Worm (Caenorhabditis elegans) whole organism, L4 larva: ENCODE data around the gene C54E10.7.

Experiments used
- D1046.2 ChIP-seq: fragments of 200-800 bp; sonication (Bioruptor generic); IDR thresholded peaks from 2 replicates; pipeline ENCODE4 v1.3.6; 2022; ENCODE audit warnings: missing genetic modification characterization, missing compliant biosample characterization
- F37D6.2 ChIP-seq: sonication (generic microtip); optimal IDR thresholded peaks from 2 replicates; lab custom pipeline; 2016; ENCODE audit warnings: mild to moderate bottlenecking, missing genetic modification characterization, missing compliant biosample characterization
- F44E2.7 ChIP-seq: fragments of 200-800 bp; sonication (Bioruptor generic); IDR thresholded peaks from 2 replicates; pipeline ENCODE4 v2.1.2; 2022; ENCODE audit warnings: missing genetic modification characterization, missing compliant biosample characterization
- R02D3.7 ChIP-seq: fragments of 150-350 bp; sonication (generic microtip); optimal IDR thresholded peaks from 3 replicates; lab custom pipeline; 2014; ENCODE audit warnings: missing biosample characterization, missing genetic modification characterization
- Y105C5A.15 ChIP-seq: fragments of 200-800 bp; sonication (Bioruptor generic); IDR thresholded peaks from 2 replicates; pipeline ENCODE4 v1.3.6; 2022; ENCODE audit warnings: missing genetic modification characterization, missing compliant biosample characterization
- Y48G9A.11 ChIP-seq: fragments of 200-800 bp; sonication (Bioruptor generic); IDR thresholded peaks from 2 replicates; pipeline ENCODE4 v1.3.6; 2022; ENCODE audit warnings: missing genetic modification reagents, missing genetic modification characterization, missing compliant biosample characterization
- Y5F2A.4 ChIP-seq: fragments of 200-800 bp; sonication (Bioruptor generic); optimal IDR thresholded peaks from 2 replicates; lab custom pipeline; 2018; ENCODE audit warnings: mild to moderate bottlenecking, missing genetic modification characterization, missing compliant biosample characterization
- ZK546.5 ChIP-seq, 2 experiments: sonication (generic microtip); optimal IDR thresholded peaks; 2 replicates each; lab custom pipeline; 2017; ENCODE audit warnings: missing biosample characterization in 2 of 2, missing genetic modification characterization in 2 of 2
- aly-2 ChIP-seq: sonication (generic microtip); optimal IDR thresholded peaks from 2 replicates; lab custom pipeline; 2018; ENCODE audit warnings: missing biosample characterization, missing genetic modification characterization
- ceh-32 ChIP-seq: sonication (generic microtip); optimal IDR thresholded peaks from 2 replicates; lab custom pipeline; 2016; ENCODE audit warnings: mild to moderate bottlenecking, missing genetic modification characterization, missing compliant biosample characterization; ENCODE audit not compliant: poor library complexity
- ceh-44 ChIP-seq: fragments of 200-800 bp; sonication (Bioruptor generic); IDR thresholded peaks from 2 replicates; pipeline ENCODE4 v1.3.6; 2022; ENCODE audit warnings: missing genetic modification reagents, missing genetic modification characterization, missing compliant biosample characterization
- cey-2 ChIP-seq: sonication (generic microtip); optimal IDR thresholded peaks from 3 replicates; lab custom pipeline; 2017; ENCODE audit warnings: missing genetic modification characterization, mild to moderate bottlenecking, missing compliant biosample characterization, antibody characterized with exemption, borderline replicate concordance; ENCODE audit not compliant: insufficient read depth
- daf-16 ChIP-seq, 3 experiments: sonication (generic microtip); optimal IDR thresholded peaks; 2 replicates each; lab custom pipeline; 2016 to 2017; ENCODE audit warnings: missing genetic modification characterization in 3 of 3, missing genetic modification reagents in 3 of 3, mild to moderate bottlenecking in 2 of 3, missing compliant biosample characterization in 2 of 3, missing biosample characterization in 1 of 3, moderate library complexity in 1 of 3
- daf-8 ChIP-seq: fragments of 200-800 bp; sonication (Bioruptor generic); IDR thresholded peaks from 2 replicates; pipeline ENCODE4 v1.3.6; 2022; ENCODE audit warnings: missing genetic modification characterization, missing compliant biosample characterization
- dmd-6 ChIP-seq: fragments of 200-800 bp; sonication (Bioruptor generic); IDR thresholded peaks from 2 replicates; pipeline ENCODE4 v1.3.6; 2022; ENCODE audit warnings: missing genetic modification reagents, missing genetic modification characterization, missing compliant biosample characterization
- duxl-1 ChIP-seq: sonication (generic microtip); optimal IDR thresholded peaks from 2 replicates; lab custom pipeline; 2016; ENCODE audit warnings: mild to moderate bottlenecking, missing genetic modification characterization, moderate library complexity, missing compliant biosample characterization; ENCODE audit not compliant: poor library complexity
- dve-1 ChIP-seq: sonication (generic microtip); optimal IDR thresholded peaks from 2 replicates; lab custom pipeline; 2017; ENCODE audit warnings: antibody characterized with exemption, mild to moderate bottlenecking, missing genetic modification characterization, missing compliant biosample characterization; ENCODE audit not compliant: insufficient read depth
- fos-1 ChIP-seq: fragments of 150-350 bp; optimal IDR thresholded peaks from 2 replicates; lab custom pipeline; 2014; ENCODE audit warnings: missing biosample characterization, missing genetic modification characterization
- hif-1 ChIP-seq, 2 experiments: sonication (generic microtip); optimal IDR thresholded peaks; 2 replicates each; lab custom pipeline; 2016 to 2017; ENCODE audit warnings: missing compliant biosample characterization in 2 of 2, missing genetic modification characterization in 2 of 2, missing genetic modification reagents in 2 of 2, missing genotype in 2 of 2, mild to moderate bottlenecking in 1 of 2
- hlh-11 ChIP-seq: fragments of 200-800 bp; sonication (Bioruptor generic); optimal IDR thresholded peaks from 2 replicates; lab custom pipeline; 2018; ENCODE audit warnings: mild to moderate bottlenecking, missing genetic modification characterization, missing compliant biosample characterization
- hmg-1.1 ChIP-seq: fragments of 200-800 bp; sonication (Bioruptor generic); IDR thresholded peaks from 2 replicates; pipeline ENCODE4 v1.3.6; 2022; ENCODE audit warnings: missing genetic modification reagents, missing genetic modification characterization, missing compliant biosample characterization
- jun-1 ChIP-seq: fragments of 150-350 bp; optimal IDR thresholded peaks from 2 replicates; lab custom pipeline; 2014; ENCODE audit warnings: missing biosample characterization, missing genetic modification reagents, missing genetic modification characterization
- lim-7 ChIP-seq: fragments of 200-800 bp; sonication (Bioruptor generic); IDR thresholded peaks from 2 replicates; pipeline ENCODE4 v1.3.6; 2022; ENCODE audit warnings: missing genetic modification characterization, missing compliant biosample characterization
- lin-15B ChIP-seq: fragments of 150-350 bp; sonication (generic microtip); optimal IDR thresholded peaks from 3 replicates; lab custom pipeline; 2014; ENCODE audit warnings: missing biosample characterization, missing genetic modification characterization
- lir-3 ChIP-seq: sonication (generic microtip); optimal IDR thresholded peaks from 2 replicates; lab custom pipeline; 2016; ENCODE audit warnings: mild to moderate bottlenecking, missing genetic modification characterization, missing compliant biosample characterization
- madf-5 ChIP-seq, 2 experiments: fragments of 200-800 bp; sonication (Bioruptor generic); IDR thresholded peaks; 2 replicates each; pipeline ENCODE4 v1.3.6; 2022; ENCODE audit warnings: missing compliant biosample characterization in 2 of 2, missing genetic modification characterization in 2 of 2
- mep-1 ChIP-seq: fragments of 150-350 bp; sonication (generic microtip); optimal IDR thresholded peaks from 3 replicates; lab custom pipeline; 2014; ENCODE audit warnings: missing biosample characterization, missing genetic modification characterization
- mes-2 ChIP-seq: sonication (generic microtip); optimal IDR thresholded peaks from 2 replicates; lab custom pipeline; 2016; ENCODE audit warnings: missing genotype, mild to moderate bottlenecking, missing genetic modification characterization, missing compliant biosample characterization; ENCODE audit not compliant: poor library complexity, severe bottlenecking
- mxl-2 ChIP-seq: fragments of 200-800 bp; sonication (Bioruptor generic); conservative IDR thresholded peaks from 2 replicates; pipeline ENCODE4 v1.3.6; 2022; ENCODE audit warnings: missing genetic modification reagents, missing genetic modification characterization, missing compliant biosample characterization
- mxl-3 ChIP-seq: fragments of 200-800 bp; sonication (Bioruptor generic); optimal IDR thresholded peaks from 2 replicates; lab custom pipeline; 2018; ENCODE audit warnings: mild to moderate bottlenecking, missing genetic modification characterization, missing compliant biosample characterization
- nhr-28 ChIP-seq: fragments of 150-350 bp; optimal IDR thresholded peaks from 2 replicates; lab custom pipeline; 2014; ENCODE audit warnings: missing biosample characterization, missing genetic modification characterization
- nhr-48 ChIP-seq: sonication (generic microtip); optimal IDR thresholded peaks from 2 replicates; lab custom pipeline; 2016; ENCODE audit warnings: mild to moderate bottlenecking, missing genetic modification characterization, missing compliant biosample characterization
- rbr-2 ChIP-seq: sonication (generic microtip); optimal IDR thresholded peaks from 2 replicates; lab custom pipeline; 2016; ENCODE audit warnings: missing genotype, missing genetic modification characterization, missing compliant biosample characterization
- set-16 ChIP-seq: fragments of 200-800 bp; sonication (Bioruptor generic); IDR thresholded peaks from 2 replicates; pipeline ENCODE4 v1.3.6; 2022; ENCODE audit warnings: missing genetic modification reagents, missing genetic modification characterization, missing compliant biosample characterization
- tag-97 ChIP-seq: fragments of 200-800 bp; sonication (Bioruptor generic); IDR thresholded peaks from 2 replicates; pipeline ENCODE4 v1.3.6; 2022; ENCODE audit warnings: missing genetic modification characterization, missing compliant biosample characterization
- unc-130 ChIP-seq: sonication (generic microtip); optimal IDR thresholded peaks from 2 replicates; lab custom pipeline; 2016; ENCODE audit warnings: missing genetic modification reagents, missing genetic modification characterization, missing compliant biosample characterization
- vab-7 ChIP-seq: fragments of 200-800 bp; sonication (Bioruptor generic); IDR thresholded peaks from 2 replicates; pipeline ENCODE4 v1.3.6; 2022; ENCODE audit warnings: missing genetic modification reagents, missing genetic modification characterization, missing compliant biosample characterization
- zip-11 ChIP-seq: fragments of 200-800 bp; sonication (Bioruptor generic); IDR thresholded peaks from 2 replicates; pipeline ENCODE4 v1.3.6; 2022; ENCODE audit warnings: missing genetic modification characterization, missing compliant biosample characterization
- ztf-11 ChIP-seq: fragments of 150-350 bp; optimal IDR thresholded peaks from 2 replicates; lab custom pipeline; 2014; ENCODE audit warnings: missing biosample characterization, missing genetic modification characterization

C54E10.7 gene

DNA sequence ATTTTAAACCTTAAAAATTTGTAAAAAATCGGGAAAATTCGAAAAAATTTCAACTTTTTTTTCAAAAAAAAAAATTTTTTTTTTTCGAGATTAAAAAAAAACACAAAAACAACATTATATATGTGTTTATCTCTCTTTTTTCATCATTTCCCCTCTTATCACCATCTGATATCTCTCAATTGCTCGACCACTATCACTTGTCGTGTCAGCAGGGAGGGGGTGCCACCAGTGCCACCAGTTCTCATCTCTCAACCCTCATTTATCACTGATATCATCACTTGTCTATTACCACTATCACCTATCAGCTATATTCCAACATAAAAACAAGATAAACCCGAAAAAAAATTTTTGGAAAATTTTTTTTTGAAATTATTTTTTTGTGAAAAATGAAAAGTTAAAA lies 15.0 kb downstream of the C54E10.7 start (continued):
- no peak for TF ChIP-seq ceh-44 (GFP tag; lab: Robert Waterston, UW)
- peak; percentile 75 for TF ChIP-seq hlh-11
- TF ChIP-seq jun-1 (tag; lab: Kevin White, UChicago), result no peak
- no peak for TF ChIP-seq tag-97 (GFP tag; lab: Robert Waterston, UW)
- no peak for TF ChIP-seq ceh-32 (tag; lab: Kevin White, UChicago)
- TF ChIP-seq Y48G9A.11, result no peak
- no peak for TF ChIP-seq rbr-2
- no peak for TF ChIP-seq zip-11 (GFP tag; lab: Robert Waterston, UW)
- TF ChIP-seq F37D6.2, result no peak
- no peak for TF ChIP-seq mxl-3 (GFP tag; lab: Kevin White, UChicago)
- TF ChIP-seq dve-1 (tag; lab: Kevin White, UChicago), result peak; percentile 68
- no peak for TF ChIP-seq unc-130 (GFP tag; lab: Kevin White, UChicago)
- TF ChIP-seq set-16, result no peak
- TF ChIP-seq, all 104 proteins: peak for 13

DNA sequence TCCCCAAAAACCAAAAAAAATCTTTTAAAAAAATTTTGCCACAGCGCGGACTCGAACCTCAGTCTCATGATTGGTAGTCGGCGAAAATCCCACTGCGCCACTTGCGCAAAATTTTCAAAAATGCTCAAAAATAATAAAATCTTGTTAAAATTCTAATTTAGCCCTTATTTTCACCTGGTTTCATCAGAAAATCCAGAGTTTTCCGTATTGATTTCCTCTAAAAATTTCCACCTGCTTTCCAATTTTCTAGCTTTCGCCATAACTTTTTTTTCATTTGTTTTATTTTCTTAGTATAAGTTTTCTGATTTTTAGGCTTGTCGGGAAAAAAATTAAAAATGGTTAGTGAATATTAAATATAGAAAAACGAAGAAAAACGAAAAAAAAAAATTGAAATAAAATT lies 15.9 kb downstream of the C54E10.7 start:
- no peak for TF ChIP-seq R02D3.7
- TF ChIP-seq set-16, result no peak
- TF ChIP-seq daf-8 (GFP tag; lab: Robert Waterston, UW), result no peak
- no peak for TF ChIP-seq cey-2 (tag; lab: Kevin White, UChicago)
- TF ChIP-seq ztf-11 (tag; lab: Kevin White, UChicago), result no peak
- TF ChIP-seq ZK546.5 (tag; optimal IDR thresholded peaks at IDR 0.05; lab: Kevin White, UChicago), result no peak
- TF ChIP-seq dve-1 (tag; lab: Kevin White, UChicago), result no peak
- TF ChIP-seq hlh-11, result no peak
- no peak for TF ChIP-seq mes-2
- TF ChIP-seq D1046.2 (GFP tag; lab: Robert Waterston, UW), result no peak
- TF ChIP-seq nhr-48 (tag; lab: Kevin White, UChicago), result no peak
- TF ChIP-seq lir-3 (tag; lab: Kevin White, UChicago), result no peak
- TF ChIP-seq Y5F2A.4 (GFP tag; lab: Kevin White, UChicago), result no peak
- TF ChIP-seq Y105C5A.15 (GFP tag; lab: Robert Waterston, UW), result no peak
- TF ChIP-seq mxl-2, result no peak
- TF ChIP-seq vab-7 (GFP tag; lab: Robert Waterston, UW), result no peak
- no peak for TF ChIP-seq duxl-1 (tag; lab: Kevin White, UChicago)

DNA sequence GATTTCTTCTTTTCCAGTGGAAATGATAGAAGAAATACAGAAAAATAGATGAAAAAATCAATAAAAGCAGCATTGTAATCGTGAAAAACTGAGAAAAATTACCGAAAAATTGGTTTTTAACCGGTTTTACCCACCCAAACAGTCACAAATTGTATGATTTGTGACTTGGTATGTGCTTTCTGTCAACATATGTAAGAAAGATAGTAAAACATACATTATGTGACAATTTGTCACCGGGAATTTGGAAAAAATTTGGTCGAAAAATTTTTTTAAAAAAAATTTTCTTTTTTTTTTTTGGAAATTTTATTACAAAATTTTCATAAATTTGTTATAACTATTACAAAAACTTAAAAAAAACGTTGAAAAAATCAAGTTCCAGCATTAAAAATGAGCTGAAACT lies 25.7 kb downstream of the C54E10.7 start, which contains the start of gene cyp-33D3:
TSS of gene cyp-33D3 (minus strand) at position 101 of the 400 bp plus-strand sequence.
- no peak for TF ChIP-seq madf-5 (GFP tag; IDR thresholded peaks at IDR 0.05; lab: Robert Waterston, UW)
- TF ChIP-seq, all 104 proteins: peak for 0

DNA sequence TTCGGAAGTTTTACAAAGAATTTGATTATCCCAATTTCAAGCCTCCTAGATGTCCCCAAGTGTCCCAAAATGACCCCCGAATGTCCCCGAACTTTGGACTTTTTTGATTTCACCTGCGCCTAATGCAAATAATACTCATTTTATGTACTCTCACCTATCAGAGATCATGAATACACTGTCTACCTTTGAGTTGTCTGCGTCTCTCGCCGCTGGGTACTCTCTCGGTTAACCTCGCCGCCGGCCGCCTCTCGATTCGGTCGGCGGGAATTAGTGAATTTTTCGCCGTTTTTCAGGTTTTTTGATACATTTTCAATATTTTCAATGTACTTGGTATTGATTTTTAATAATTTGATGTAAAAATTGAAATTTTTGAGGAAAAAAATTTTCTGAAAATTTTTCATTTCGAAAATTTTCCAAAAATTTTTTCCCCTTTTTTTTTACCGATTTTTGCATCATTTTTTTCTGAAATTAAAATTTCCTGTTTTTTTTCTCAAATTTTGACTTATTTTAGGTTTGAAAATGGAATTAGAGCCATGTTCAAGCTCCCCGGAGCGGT lies 27.4 kb downstream of the C54E10.7 start, which contains the start of gene nhr-65:
TSS of gene nhr-65 (plus strand) at position 506 of the 556 bp plus-strand sequence.
- TF ChIP-seq mep-1 (peak; percentile 40), daf-16 (GFP tag; optimal IDR thresholded peaks at IDR 0.05; lab: Kevin White, UChicago) (no peak), daf-16 (tag; optimal IDR thresholded peaks at IDR 0.05; lab: Kevin White, UChicago) (peak; percentile 71), tag-97 (GFP tag; lab: Robert Waterston, UW) (no peak), lin-15B (tag; lab: Kevin White, UChicago) (no peak), dmd-6 (GFP tag; lab: Robert Waterston, UW) (peak; percentile 64), ztf-11 (tag; lab: Kevin White, UChicago) (no peak), dve-1 (tag; lab: Kevin White, UChicago) (peak; percentile 64), hlh-11 (peak; percentile 47), R02D3.7 (no peak), F44E2.7 (GFP tag; lab: Robert Waterston, UW) (no peak), nhr-28 (tag; lab: Kevin White, UChicago) (peak; percentile 48), ZK546.5 (tag; optimal IDR thresholded peaks at IDR 0.05; lab: Kevin White, UChicago) (no peak), lim-7 (GFP tag; lab: Robert Waterston, UW) (no peak), mes-2 (peak; percentile 52), hmg-1.1 (peak; percentile 22; the same call in 1 of the 2 replicates), fos-1 (tag; lab: Kevin White, UChicago) (no peak), mxl-3 (GFP tag; lab: Kevin White, UChicago) (no peak), aly-2 (tag; lab: Kevin White, UChicago) (no peak), hif-1 (tag; optimal IDR thresholded peaks at IDR 0.05; lab: Kevin White, UChicago) (peak in 1 of 2 experiments; percentile 4)
- TF ChIP-seq, all 104 proteins: peak for 9
